Fruit fly (Drosophila melanogaster): Measurements from ENCODE around the gene CG4991.

DNA sequence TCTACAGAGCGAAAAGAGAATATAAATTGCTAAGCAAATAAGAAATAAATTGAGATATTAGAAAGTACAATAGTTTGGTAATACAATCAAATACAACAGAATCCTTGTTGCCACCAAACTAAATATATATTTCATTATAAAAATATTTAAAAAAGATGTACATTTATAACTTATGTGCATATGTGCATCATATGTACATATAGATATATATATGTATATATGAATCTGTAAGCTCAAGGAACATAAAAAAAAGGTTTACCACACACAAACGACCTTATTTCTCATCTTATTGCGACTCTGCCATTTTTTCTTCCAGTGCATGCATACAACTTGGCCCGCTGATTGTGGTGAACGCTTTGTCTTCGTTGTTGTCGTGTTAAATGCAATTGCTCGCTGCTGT, 21.7 kb downstream of the CG4991 start:
- TF ChIP-seq dsx (GFP tag; optimal IDR thresholded peaks at IDR 0.05; ENCODE audit: poor library complexity, severe bottlenecking) (peak; percentile 45), fd59A (GFP tag; optimal IDR thresholded peaks at IDR 0.05) (peak; percentile 26), topi (GFP tag; optimal IDR thresholded peaks at IDR 0.05) (peak; percentile 44), Smox (GFP tag; optimal IDR thresholded peaks at IDR 0.05) (peak; percentile 37), lz (GFP tag; optimal IDR thresholded peaks at IDR 0.05) (peak; percentile 39), Lpt (GFP tag; optimal IDR thresholded peaks at IDR 0.05) (peak; percentile 61), Hr39 (GFP tag; optimal IDR thresholded peaks at IDR 0.05) (peak; percentile 15), Sox15 (GFP tag; optimal IDR thresholded peaks at IDR 0.05) (peak; percentile 49), CG31627 (GFP tag; optimal IDR thresholded peaks at IDR 0.05) (peak; percentile 15), CG6854 (GFP tag; optimal IDR thresholded peaks at IDR 0.05) (no peak), CG6163 (GFP tag; IDR thresholded peaks at IDR 0.05) (peak; percentile 52), svp (GFP tag) (peak; percentile 69), CG8119 (GFP tag; IDR thresholded peaks at IDR 0.05) (peak; percentile 87)
